Worm (Caenorhabditis elegans) whole organism, young adult: Measurements from ENCODE around the gene F32D8.3.
A peak's percentile ranks its signal among the peaks of the same experiment; 100 is the strongest.

Experiments
- B0261.1 ChIP-seq: sonication (generic microtip); optimal IDR thresholded peaks from 2 replicates; lab custom pipeline; 2016; ENCODE audit warnings: mild to moderate bottlenecking, missing genetic modification characterization, moderate library complexity, missing compliant biosample characterization
- B0336.3 ChIP-seq: fragments of 200-800 bp; sonication (Bioruptor generic); IDR thresholded peaks from 2 replicates; pipeline ENCODE4 v1.3.6; 2022; ENCODE audit warnings: missing genetic modification characterization, missing compliant biosample characterization
- F52B5.7 ChIP-seq: sonication (generic microtip); optimal IDR thresholded peaks from 2 replicates; lab custom pipeline; 2016; ENCODE audit warnings: mild to moderate bottlenecking, missing genetic modification characterization, missing compliant biosample characterization
- F57C9.4 ChIP-seq: sonication (generic microtip); optimal IDR thresholded peaks from 2 replicates; lab custom pipeline; 2017; ENCODE audit warnings: mild to moderate bottlenecking, missing genetic modification characterization, missing compliant biosample characterization
- Y53G8AR.9 ChIP-seq: fragments of 200-800 bp; sonication (Bioruptor generic); conservative IDR thresholded peaks from 2 replicates; pipeline ENCODE4 v1.3.6; 2022; ENCODE audit warnings: missing genetic modification reagents, missing genetic modification characterization, missing compliant biosample characterization
- Y56A3A.18 ChIP-seq: fragments of 200-800 bp; sonication (Bioruptor generic); IDR thresholded peaks from 2 replicates; pipeline ENCODE4 v1.3.6; 2022; ENCODE audit warnings: missing genetic modification reagents, missing genetic modification characterization, missing compliant biosample characterization
- ZK185.1 ChIP-seq: sonication (generic microtip); optimal IDR thresholded peaks from 2 replicates; lab custom pipeline; 2016; ENCODE audit warnings: mild to moderate bottlenecking, missing genetic modification characterization, missing compliant biosample characterization; ENCODE audit not compliant: poor library complexity, severe bottlenecking
- aptf-2 ChIP-seq: fragments of 200-800 bp; sonication (Bioruptor generic); conservative IDR thresholded peaks from 2 replicates; pipeline ENCODE4 v1.3.6; 2022; ENCODE audit warnings: missing genetic modification reagents, missing genetic modification characterization, missing compliant biosample characterization
- atf-7 ChIP-seq: sonication (generic microtip); optimal IDR thresholded peaks from 2 replicates; lab custom pipeline; 2017; ENCODE audit warnings: mild to moderate bottlenecking, missing genetic modification characterization, missing compliant biosample characterization
- athp-1 ChIP-seq: sonication (generic microtip); optimal IDR thresholded peaks from 2 replicates; lab custom pipeline; 2017; ENCODE audit warnings: mild to moderate bottlenecking, missing genetic modification characterization, missing compliant biosample characterization
- attf-6 ChIP-seq: fragments of 200-800 bp; sonication (Bioruptor generic); IDR thresholded peaks from 2 replicates; pipeline ENCODE4 v1.3.6; 2022; ENCODE audit warnings: missing genetic modification reagents, missing genetic modification characterization, missing compliant biosample characterization
- bed-2 ChIP-seq: fragments of 200-800 bp; sonication (Bioruptor generic); IDR thresholded peaks from 2 replicates; pipeline ENCODE4 v1.3.6; 2022; ENCODE audit warnings: missing genetic modification reagents, missing genetic modification characterization, missing compliant biosample characterization
- cebp-1 ChIP-seq, 2 experiments: fragments of 200-800 bp in 1 of 2; sonication (Bioruptor generic) in 1 of 2; sonication (generic microtip) in 1 of 2; IDR thresholded peaks in 1 of 2; optimal IDR thresholded peaks in 1 of 2; 2 replicates each; pipeline versions ENCODE4 v1.3.6 to Lab custom; 2017 to 2022; ENCODE audit warnings: missing compliant biosample characterization in 2 of 2, missing genetic modification characterization in 2 of 2, mild to moderate bottlenecking in 1 of 2, missing genetic modification reagents in 1 of 2, moderate library complexity in 1 of 2
- chd-7 ChIP-seq: sonication (generic microtip); optimal IDR thresholded peaks from 2 replicates; lab custom pipeline; 2016; ENCODE audit warnings: mild to moderate bottlenecking, missing genetic modification characterization, moderate library complexity, missing compliant biosample characterization
- dox-1 ChIP-seq: fragments of 200-800 bp; sonication (Bioruptor generic); IDR thresholded peaks from 2 replicates; pipeline ENCODE4 v1.3.6; 2022; ENCODE audit warnings: missing genetic modification reagents, missing genetic modification characterization, missing compliant biosample characterization
- hlh-26 ChIP-seq: fragments of 200-800 bp; sonication (Bioruptor generic); conservative IDR thresholded peaks from 2 replicates; pipeline ENCODE4 v1.3.6; 2022; ENCODE audit warnings: missing genetic modification reagents, missing genetic modification characterization, missing compliant biosample characterization
- hmg-1.2 ChIP-seq: fragments of 200-800 bp; sonication (Bioruptor generic); IDR thresholded peaks from 2 replicates; pipeline ENCODE4 v1.3.6; 2022; ENCODE audit warnings: missing genetic modification reagents, missing genetic modification characterization, missing compliant biosample characterization
- let-607 ChIP-seq, 2 experiments: fragments of 200-800 bp in 1 of 2; sonication (Bioruptor generic) in 1 of 2; sonication (generic microtip) in 1 of 2; optimal IDR thresholded peaks; 2 replicates each; lab custom pipeline; 2016 to 2018; ENCODE audit warnings: mild to moderate bottlenecking in 2 of 2, missing compliant biosample characterization in 2 of 2, missing genetic modification characterization in 2 of 2, moderate library complexity in 2 of 2, missing genotype in 1 of 2
- lin-26 ChIP-seq: fragments of 200-800 bp; sonication (Bioruptor generic); IDR thresholded peaks from 2 replicates; pipeline ENCODE4 v1.3.6; 2022; ENCODE audit warnings: missing genetic modification reagents, missing genetic modification characterization, missing compliant biosample characterization
- lin-35 ChIP-seq, 3 experiments: fragments of 150-350 bp in 2 of 3; sonication (generic microtip) in 1 of 3; optimal IDR thresholded peaks; 2 replicates each; lab custom pipeline; 2014 to 2018; ENCODE audit warnings: missing biosample characterization in 3 of 3, missing genetic modification characterization in 3 of 3, missing genetic modification reagents in 3 of 3
- lin-40 ChIP-seq: sonication (generic microtip); optimal IDR thresholded peaks from 2 replicates; lab custom pipeline; 2016; ENCODE audit warnings: missing genetic modification characterization, mild to moderate bottlenecking, missing compliant biosample characterization, missing genotype, missing genetic modification reagents
- madf-6 ChIP-seq: fragments of 200-800 bp; sonication (Bioruptor generic); IDR thresholded peaks from 2 replicates; pipeline ENCODE4 v1.3.6; 2022; ENCODE audit warnings: missing genetic modification reagents, missing genetic modification characterization, missing compliant biosample characterization
- nfya-1 ChIP-seq: sonication (generic microtip); optimal IDR thresholded peaks from 2 replicates; lab custom pipeline; 2017; ENCODE audit warnings: antibody characterized with exemption, missing compliant biosample characterization, missing genetic modification characterization, borderline replicate concordance; ENCODE audit not compliant: insufficient read depth
- nhr-120 ChIP-seq: fragments of 200-800 bp; sonication (Bioruptor generic); IDR thresholded peaks from 2 replicates; pipeline ENCODE4 v1.3.6; 2022; ENCODE audit warnings: missing genetic modification characterization, missing compliant biosample characterization
- nhr-27 ChIP-seq: fragments of 200-800 bp; sonication (Bioruptor generic); optimal IDR thresholded peaks from 2 replicates; lab custom pipeline; 2018; ENCODE audit warnings: mild to moderate bottlenecking, missing genetic modification characterization, moderate library complexity, missing compliant biosample characterization
- nhr-80 ChIP-seq: sonication (generic microtip); optimal IDR thresholded peaks from 2 replicates; lab custom pipeline; 2016; ENCODE audit warnings: missing genetic modification characterization, missing compliant biosample characterization
- pbrm-1 ChIP-seq: fragments of 200-800 bp; sonication (Bioruptor generic); IDR thresholded peaks from 2 replicates; pipeline ENCODE4 v1.3.6; 2022; ENCODE audit warnings: missing genetic modification reagents, missing genetic modification characterization, missing compliant biosample characterization
- tlf-1 ChIP-seq: fragments of 200-800 bp; sonication (Bioruptor generic); optimal IDR thresholded peaks from 2 replicates; lab custom pipeline; 2018; ENCODE audit warnings: mild to moderate bottlenecking, missing genetic modification characterization, missing compliant biosample characterization
- ztf-18 ChIP-seq: sonication (generic microtip); optimal IDR thresholded peaks from 2 replicates; lab custom pipeline; 2016; ENCODE audit warnings: missing genotype, mild to moderate bottlenecking, missing genetic modification characterization, missing compliant biosample characterization
- ztf-22 ChIP-seq: fragments of 200-800 bp; sonication (Bioruptor generic); optimal IDR thresholded peaks from 2 replicates; lab custom pipeline; 2018; ENCODE audit warnings: mild to moderate bottlenecking, missing genetic modification characterization, moderate library complexity, missing compliant biosample characterization
- ztf-25 ChIP-seq: fragments of 200-800 bp; sonication (Bioruptor generic); IDR thresholded peaks from 2 replicates; pipeline ENCODE4 v1.3.6; 2022; ENCODE audit warnings: missing genetic modification reagents, missing genetic modification characterization, missing compliant biosample characterization
- ztf-26 ChIP-seq: sonication (generic microtip); optimal IDR thresholded peaks from 2 replicates; lab custom pipeline; 2017; ENCODE audit warnings: missing genetic modification characterization, missing compliant biosample characterization
- ztf-3 ChIP-seq: fragments of 200-800 bp; sonication (Bioruptor generic); optimal IDR thresholded peaks from 2 replicates; lab custom pipeline; 2018; ENCODE audit warnings: mild to moderate bottlenecking, missing genetic modification characterization, missing compliant biosample characterization

Gene F32D8.3

DNA sequence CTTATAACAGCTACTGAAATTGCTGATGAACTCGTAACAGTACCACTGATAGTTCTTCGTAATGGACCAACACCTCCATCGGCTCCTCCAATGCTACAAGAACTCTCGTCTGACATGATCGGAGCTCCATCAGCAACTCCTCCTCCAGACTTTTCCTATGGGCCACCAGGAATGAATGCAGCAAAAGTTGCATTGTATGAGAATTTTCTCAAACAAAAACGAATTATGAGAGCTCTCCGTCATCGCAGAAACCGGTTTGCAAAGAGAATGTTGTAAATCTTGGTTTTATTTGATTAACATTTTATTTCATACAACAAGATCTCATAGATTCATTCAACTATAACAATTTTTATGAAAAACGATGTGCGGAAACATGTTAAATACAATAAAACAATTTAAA, 927 bp downstream of the F32D8.3 start (continued):
- 0 out of 2 replicates have a peak, but pooled peaks have one; percentile 11 for TF ChIP-seq lin-26
- TF ChIP-seq ztf-22 (GFP tag; lab: Kevin White, UChicago), result no peak
- peak; percentile 86 for TF ChIP-seq Y56A3A.18 (GFP tag; lab: Robert Waterston, UW)
- TF ChIP-seq tlf-1 (GFP tag; lab: Kevin White, UChicago), result peak; percentile 55
- TF ChIP-seq B0261.1 (tag; lab: Kevin White, UChicago), result no peak
- peak in 1 of 2 experiments; percentile 20 for TF ChIP-seq let-607 (tag; optimal IDR thresholded peaks at IDR 0.05; lab: Kevin White, UChicago)
- peak; percentile 62; the same call in 1 of the 2 replicates for TF ChIP-seq B0336.3 (GFP tag; lab: Robert Waterston, UW)
- TF ChIP-seq athp-1 (tag; lab: Kevin White, UChicago), result peak; percentile 18
- TF ChIP-seq pbrm-1 (GFP tag; lab: Robert Waterston, UW), result peak; percentile 57
- TF ChIP-seq, all 124 proteins: peak for 26

DNA sequence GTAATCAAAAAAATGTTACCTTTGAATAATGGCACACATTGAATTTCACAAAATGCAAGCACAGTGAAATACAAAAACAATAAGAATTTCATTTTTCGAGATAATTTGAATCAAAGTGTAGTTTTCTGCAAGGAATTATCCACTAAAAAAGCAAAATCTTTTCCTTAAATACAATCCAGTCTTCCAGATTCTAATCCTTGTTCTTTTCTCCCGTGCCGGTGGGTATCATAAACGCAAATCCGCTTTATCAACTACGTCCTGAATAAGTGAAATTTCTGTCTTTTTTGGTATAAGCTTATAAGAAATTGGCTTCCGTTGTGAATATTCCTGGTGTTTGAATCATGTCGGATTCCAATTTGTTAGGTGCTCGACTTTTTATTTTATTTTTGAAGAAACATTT, 1.5 kb downstream of the F32D8.3 start:
- TF ChIP-seq atf-7 (tag; lab: Kevin White, UChicago), result peak; percentile 3
- TF ChIP-seq Y53G8AR.9 (GFP tag; lab: Robert Waterston, UW), result peak; percentile 20; the same call in 1 of the 2 replicates
- TF ChIP-seq nfya-1, result no peak
- TF ChIP-seq bed-2, result no peak
- TF ChIP-seq chd-7 (tag; lab: Kevin White, UChicago), result no peak

DNA sequence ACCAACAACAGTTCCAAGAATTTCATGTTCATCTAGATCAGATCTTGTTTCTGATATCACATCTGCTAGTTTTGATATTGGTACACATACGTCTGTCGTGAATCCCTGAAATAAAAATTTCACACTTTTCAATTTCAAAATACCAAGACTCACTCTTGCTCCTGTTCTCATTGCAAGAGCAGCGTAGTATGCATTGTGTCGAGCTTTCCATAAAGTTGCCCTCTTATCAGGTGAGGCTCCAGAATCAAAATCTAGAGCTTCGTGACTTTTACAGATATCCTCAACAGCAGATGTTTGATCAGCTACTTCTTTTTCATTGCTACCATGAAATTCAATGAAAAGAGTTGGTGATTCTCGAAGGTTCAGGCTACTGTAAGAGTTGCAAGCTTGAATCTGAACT, 2.4 kb downstream of the F32D8.3 start, which contains the start of gene F32D8.11:
Gene F32D8.11 (minus strand): TSS at position 101 of the 400 bp plus-strand sequence.
- TF ChIP-seq ztf-25 (GFP tag; lab: Robert Waterston, UW) (no peak), Y56A3A.18 (GFP tag; lab: Robert Waterston, UW) (0 out of 2 replicates have a peak, but pooled peaks have one; percentile 6)

DNA sequence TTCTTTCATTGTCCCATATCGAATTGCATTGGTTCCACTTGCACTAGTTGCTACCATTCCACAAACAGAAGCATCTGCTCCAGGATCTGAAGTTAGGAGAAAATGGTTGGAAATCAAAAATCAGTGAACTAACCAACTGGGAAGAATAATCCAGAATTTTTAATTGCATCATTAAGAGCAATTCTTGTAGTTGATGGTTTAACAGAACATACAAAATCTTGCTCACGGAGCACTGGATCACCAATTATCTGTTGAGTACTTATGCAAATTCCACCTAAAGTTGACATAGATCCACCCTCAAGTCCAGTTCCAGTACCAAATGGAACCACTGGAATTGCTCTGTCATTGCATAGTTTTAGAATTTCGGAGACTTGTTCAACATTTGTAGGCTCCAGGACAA, 3.1 kb downstream of the F32D8.3 start:
- TF ChIP-seq dox-1 (no peak), F57C9.4 (tag; lab: Kevin White, UChicago) (peak; percentile 12)
- TF ChIP-seq, all 124 proteins: peak for 1

DNA sequence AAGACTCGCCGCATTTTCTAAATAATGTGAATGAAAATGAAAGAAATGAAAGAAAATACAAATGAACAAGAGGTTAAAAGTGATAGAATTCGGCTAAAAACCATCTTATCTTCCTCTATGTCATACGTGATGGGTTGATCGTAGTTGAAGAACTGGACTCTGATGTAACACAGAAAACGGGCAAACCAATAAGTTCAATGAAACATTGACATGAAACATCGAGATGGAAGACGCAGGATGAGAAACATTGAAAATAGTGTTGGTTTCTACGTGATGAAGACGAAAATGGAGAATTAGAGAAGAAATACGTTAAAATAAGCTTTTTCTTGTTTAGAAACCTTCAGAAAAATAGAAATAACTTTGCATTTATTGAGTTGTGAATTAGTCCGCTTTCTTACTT, 4.3 kb downstream of the F32D8.3 start, which contains the start of gene F32D8.12:
Gene F32D8.12 (minus strand): TSS at position 48 of the 400 bp plus-strand sequence.
- TF ChIP-seq lin-40 (tag; lab: Kevin White, UChicago) (peak; percentile 10), B0261.1 (tag; lab: Kevin White, UChicago) (no peak), attf-6 (GFP tag; lab: Robert Waterston, UW) (no peak), hmg-1.2 (GFP tag; lab: Robert Waterston, UW) (peak; percentile 96), F52B5.7 (tag; lab: Kevin White, UChicago) (no peak), nhr-27 (tag; lab: Kevin White, UChicago) (no peak), ztf-18 (no peak), nhr-120 (no peak), chd-7 (tag; lab: Kevin White, UChicago) (no peak), ztf-26 (tag; lab: Kevin White, UChicago) (peak; percentile 10), B0336.3 (GFP tag; lab: Robert Waterston, UW) (0 out of 2 replicates have a peak, but pooled peaks have one; percentile 30), cebp-1 (GFP tag; IDR thresholded peaks at IDR 0.05; lab: Robert Waterston, UW) (no peak), cebp-1 (tag; optimal IDR thresholded peaks at IDR 0.05; lab: Kevin White, UChicago) (peak; percentile 38), ZK185.1 (tag; lab: Kevin White, UChicago) (peak; percentile 9), ztf-3 (GFP tag; lab: Kevin White, UChicago) (no peak), hlh-26 (GFP tag; lab: Robert Waterston, UW) (no peak), aptf-2 (GFP tag; lab: Robert Waterston, UW) (no peak), lin-35 (GFP tag; optimal IDR thresholded peaks at IDR 0.05; lab: Kevin White, UChicago) (peak in 1 of 3 experiments; percentile 36), madf-6 (GFP tag; lab: Robert Waterston, UW) (no peak), nhr-80 (tag; lab: Kevin White, UChicago) (peak; percentile 22)
- TF ChIP-seq, all 124 proteins: peak for 8
